Worm (Caenorhabditis elegans): ENCODE results near the gene scrm-8.
A peak's percentile ranks its signal among the peaks of the same experiment; 100 is the strongest.

Gene scrm-8

ce11 chrIV:4164392-4164791, at the start of gene scrm-8:
Gene scrm-8, plus strand, starts transcription at chrIV:4164692.
- TF ChIP-seq gmeb-1 (tag; optimal IDR thresholded peaks at IDR 0.05) (no peak), C34F6.9 (tag; optimal IDR thresholded peaks at IDR 0.05) (no peak), nhr-23 (tag; optimal IDR thresholded peaks at IDR 0.05) (no peak), unc-62 (GFP tag; optimal IDR thresholded peaks at IDR 0.05) (no peak), skn-1 (tag; optimal IDR thresholded peaks at IDR 0.05) (no peak), nhr-6 (tag; optimal IDR thresholded peaks at IDR 0.05) (no peak), ceh-16 (tag; optimal IDR thresholded peaks at IDR 0.05) (no peak), lin-11 (tag; optimal IDR thresholded peaks at IDR 0.05) (no peak), nhr-10 (tag; optimal IDR thresholded peaks at IDR 0.05) (no peak), unc-39 (tag; optimal IDR thresholded peaks at IDR 0.05) (no peak)

- TF ChIP-seq sma-9 (GFP tag; optimal IDR thresholded peaks at IDR 0.05) (no peak), sma-9 (tag; optimal IDR thresholded peaks at IDR 0.05) (no peak), F13H6.1 (tag; optimal IDR thresholded peaks at IDR 0.05) (no peak), Y55F3AM.14 (GFP tag; optimal IDR thresholded peaks at IDR 0.05) (no peak), lin-13 (GFP tag; optimal IDR thresholded peaks at IDR 0.05) (no peak), nhr-25 (tag; optimal IDR thresholded peaks at IDR 0.05) (no peak), mbf-1 (tag; optimal IDR thresholded peaks at IDR 0.05) (no peak), fos-1 (tag; optimal IDR thresholded peaks at IDR 0.05) (no peak), aly-2 (tag; optimal IDR thresholded peaks at IDR 0.05) (no peak), lsy-2 (tag; optimal IDR thresholded peaks at IDR 0.05) (no peak), ztf-4 (tag; optimal IDR thresholded peaks at IDR 0.05) (no peak), sem-4 (tag; optimal IDR thresholded peaks at IDR 0.05) (no peak), nhr-11 (tag; optimal IDR thresholded peaks at IDR 0.05) (no peak), alr-1 (tag; optimal IDR thresholded peaks at IDR 0.05) (no peak), unc-55 (GFP tag; optimal IDR thresholded peaks at IDR 0.05) (no peak), nhr-12 (tag; optimal IDR thresholded peaks at IDR 0.05) (no peak), nhr-237 (tag; optimal IDR thresholded peaks at IDR 0.05) (no peak), nhr-6 (tag; optimal IDR thresholded peaks at IDR 0.05) (no peak)
These were observed 48.9 kb upstream of the scrm-8 start, which contains the start of the genes F49F1.4 and F49F1.2 for ce11 chrIV:4115634-4116033. Gene F49F1.4, minus strand, starts transcription at chrIV:4115734. Gene F49F1.2, plus strand, starts transcription at chrIV:4115943.

ce11 chrIV:4117432-4117831, 47.1 kb upstream of the scrm-8 start, which contains the start of gene drd-50:
Gene drd-50, plus strand, starts transcription at chrIV:4117732.
- TF ChIP-seq nhr-10 (tag; optimal IDR thresholded peaks at IDR 0.05) (no peak), fos-1 (tag; optimal IDR thresholded peaks at IDR 0.05) (peak; percentile 15)

- TF ChIP-seq sma-9 (GFP tag; optimal IDR thresholded peaks at IDR 0.05) = no peak
- TF ChIP-seq sma-9 (tag; optimal IDR thresholded peaks at IDR 0.05) = no peak
- no peak for TF ChIP-seq mab-5 (tag; optimal IDR thresholded peaks at IDR 0.05)
- TF ChIP-seq nhr-23 (tag; optimal IDR thresholded peaks at IDR 0.05) = no peak
- TF ChIP-seq nhr-11 (tag; optimal IDR thresholded peaks at IDR 0.05) = no peak
- no peak for TF ChIP-seq ztf-4 (tag; optimal IDR thresholded peaks at IDR 0.05)
- no peak for TF ChIP-seq fos-1 (tag; optimal IDR thresholded peaks at IDR 0.05)
- no peak for TF ChIP-seq nhr-77 (tag; optimal IDR thresholded peaks at IDR 0.05)
These were observed 44.2 kb upstream of the scrm-8 start, which contains the start of gene F49F1.5 for ce11 chrIV:4120263-4120662. Gene F49F1.5, minus strand, starts transcription at chrIV:4120415.

- TF ChIP-seq sma-3 (GFP tag; optimal IDR thresholded peaks at IDR 0.05) = no peak
- TF ChIP-seq F13H6.1 (tag; optimal IDR thresholded peaks at IDR 0.05) = no peak
- no peak for TF ChIP-seq fos-1 (tag; optimal IDR thresholded peaks at IDR 0.05)
- TF ChIP-seq nhr-6 (tag; optimal IDR thresholded peaks at IDR 0.05) = no peak
- no peak for TF ChIP-seq crh-2 (tag; optimal IDR thresholded peaks at IDR 0.05)
- TF ChIP-seq sma-9 (GFP tag; optimal IDR thresholded peaks at IDR 0.05) = no peak
- no peak for TF ChIP-seq sma-9 (tag; optimal IDR thresholded peaks at IDR 0.05)
These were observed 43.4 kb upstream of the scrm-8 start for ce11 chrIV:4121055-4121454.

- TF ChIP-seq nhr-77 (tag; optimal IDR thresholded peaks at IDR 0.05) = no peak
- no peak for TF ChIP-seq sma-9 (GFP tag; optimal IDR thresholded peaks at IDR 0.05)
- no peak for TF ChIP-seq sma-9 (tag; optimal IDR thresholded peaks at IDR 0.05)
- TF ChIP-seq ceh-82 (tag; optimal IDR thresholded peaks at IDR 0.05) = no peak
- TF ChIP-seq nhr-237 (tag; optimal IDR thresholded peaks at IDR 0.05) = no peak
- no peak for TF ChIP-seq aly-2 (tag; optimal IDR thresholded peaks at IDR 0.05)
- TF ChIP-seq nhr-10 (tag; optimal IDR thresholded peaks at IDR 0.05) = no peak
- TF ChIP-seq ama-1 (optimal IDR thresholded peaks at IDR 0.05) = no peak
- no peak for TF ChIP-seq nhr-23 (tag; optimal IDR thresholded peaks at IDR 0.05)
- no peak for TF ChIP-seq gmeb-1 (tag; optimal IDR thresholded peaks at IDR 0.05)
- TF ChIP-seq unc-39 (tag; optimal IDR thresholded peaks at IDR 0.05) = no peak
These were observed 41.4 kb upstream of the scrm-8 start, which contains the start of gene mul-1 for ce11 chrIV:4123083-4123482. Gene mul-1, minus strand, starts transcription at chrIV:4123166.

Data from whole organism, L2 larva.